Worm (Caenorhabditis elegans): Measurements from ENCODE around the gene K07B1.4.

DNA sequence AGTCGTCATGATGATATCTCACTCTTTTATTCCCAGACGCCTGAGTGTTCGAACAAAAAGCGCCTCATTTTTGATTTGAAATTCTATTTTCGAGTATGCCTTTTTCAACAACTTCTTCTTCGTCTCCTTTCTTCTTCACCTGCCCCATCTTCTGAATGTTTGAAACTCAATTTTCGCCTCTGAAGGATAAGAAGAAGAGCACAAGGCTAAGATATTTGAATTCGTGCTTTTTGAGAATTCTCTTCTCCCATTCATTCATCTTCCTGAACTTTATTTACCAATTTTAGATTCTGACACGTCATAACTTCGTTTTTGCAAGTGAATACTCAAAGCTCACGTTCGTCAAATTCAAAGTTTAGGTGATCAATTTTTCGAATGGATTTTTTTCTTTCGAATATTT is 11.8 kb upstream of the K07B1.4 start:
- TF ChIP-seq dpff-1 (tag; optimal IDR thresholded peaks at IDR 0.05): no peak
- no peak for TF ChIP-seq unc-62 (GFP tag; optimal IDR thresholded peaks at IDR 0.05)
- no peak for TF ChIP-seq ztf-6 (GFP tag; IDR thresholded peaks at IDR 0.05)
- TF ChIP-seq zim-3 (tag; optimal IDR thresholded peaks at IDR 0.05): no peak
- TF ChIP-seq C06A6.2 (GFP tag; conservative IDR thresholded peaks at IDR 0.05): no peak
- TF ChIP-seq rpc-1 (optimal IDR thresholded peaks at IDR 0.05): no peak
- no peak for TF ChIP-seq rpc-1 (tag; optimal IDR thresholded peaks at IDR 0.05)
- TF ChIP-seq lin-54 (GFP tag; optimal IDR thresholded peaks at IDR 0.05): no peak
- no peak for TF ChIP-seq unc-130 (GFP tag; optimal IDR thresholded peaks at IDR 0.05)
- no peak for TF ChIP-seq cebp-2 (GFP tag; IDR thresholded peaks at IDR 0.05)
- TF ChIP-seq nhr-80 (tag; optimal IDR thresholded peaks at IDR 0.05): no peak
- TF ChIP-seq ama-1 (optimal IDR thresholded peaks at IDR 0.05): no peak
- no peak for TF ChIP-seq ama-1 (GFP tag; optimal IDR thresholded peaks at IDR 0.05)
- TF ChIP-seq hsf-1 (GFP tag; IDR thresholded peaks at IDR 0.05): no peak
- TF ChIP-seq snpc-4 (GFP tag; optimal IDR thresholded peaks at IDR 0.05): no peak
- TF ChIP-seq snpc-4 (tag; optimal IDR thresholded peaks at IDR 0.05): no peak

Data from whole organism, young adult.